Worm (Caenorhabditis elegans) whole organism, L4/young adult: ENCODE results near the gene irk-1.

Experiments
- W03F9.2 ChIP-seq: fragments of 150-350 bp; optimal IDR thresholded peaks from 2 replicates; lab custom pipeline; 2014; ENCODE audit warnings: missing biosample characterization, missing genetic modification characterization
- dao-5 ChIP-seq: sonication (generic microtip); optimal IDR thresholded peaks from 2 replicates; lab custom pipeline; 2016; ENCODE audit warnings: missing genotype, missing genetic modification characterization, moderate library complexity, missing compliant biosample characterization
- him-1 ChIP-seq: sonication (generic microtip); optimal IDR thresholded peaks from 2 replicates; lab custom pipeline; 2016; ENCODE audit warnings: missing genotype, missing genetic modification reagents, missing genetic modification characterization, missing compliant biosample characterization

- TF ChIP-seq him-1 (no peak), dao-5 (tag; lab: Kevin White, UChicago) (no peak), W03F9.2 (no peak)
Observed at ce11 chrX:6733201-6733600, 44.7 kb downstream of the irk-1 start, which contains the start of gene R03E9.2.
